Fruit fly (Drosophila melanogaster): ENCODE data around the gene CG44325.

dm6 chrX:9047725-9048384, 30.4 kb downstream of the CG44325 start:
- TF ChIP-seq Nf-YB (GFP tag; optimal IDR thresholded peaks at IDR 0.05) (peak; percentile 61), CG6175 (GFP tag; IDR thresholded peaks at IDR 0.05) (no peak), h (optimal IDR thresholded peaks at IDR 0.05) (no peak)

Data from whole organism, embryonic.